Worm (Caenorhabditis elegans) whole organism, young adult: ENCODE measurements around the gene nhr-283.
"Not testable (repeated sequence)": the region's sequence is repeated elsewhere in the genome, so short reads cannot be mapped to it uniquely, and the experiment has no call there.

Experiments
- ama-1 ChIP-seq, 3 experiments: fragments of 150-350 bp in 1 of 3; sonication (generic microtip) in 2 of 3; optimal IDR thresholded peaks; 2 replicates each; lab custom pipeline; 2014 to 2018; ENCODE audit warnings: missing biosample characterization in 2 of 3, missing genetic modification characterization in 2 of 3, missing genetic modification reagents in 2 of 3
- dpl-1 ChIP-seq: fragments of 150-350 bp; optimal IDR thresholded peaks from 2 replicates; lab custom pipeline; 2014; ENCODE audit warnings: missing biosample characterization, missing genetic modification reagents, missing genetic modification characterization
- nfya-1 ChIP-seq: sonication (generic microtip); optimal IDR thresholded peaks from 2 replicates; lab custom pipeline; 2017; ENCODE audit warnings: antibody characterized with exemption, missing compliant biosample characterization, missing genetic modification characterization, borderline replicate concordance; ENCODE audit not compliant: insufficient read depth
- nhr-90 ChIP-seq: sonication (generic microtip); optimal IDR thresholded peaks from 2 replicates; lab custom pipeline; 2016; ENCODE audit warnings: missing genotype, mild to moderate bottlenecking, missing genetic modification characterization, missing compliant biosample characterization
- snpc-4 ChIP-seq, 5 experiments: fragments of 150-350 bp in 1 of 5; sonication (generic microtip) in 4 of 5; optimal IDR thresholded peaks; 2 replicates each; lab custom pipeline; 2014 to 2018; ENCODE audit warnings: missing genetic modification characterization in 5 of 5, missing biosample characterization in 3 of 5, antibody characterized with exemption in 2 of 5, mild to moderate bottlenecking in 2 of 5, missing compliant biosample characterization in 2 of 5, missing genotype in 2 of 5, moderate library complexity in 2 of 5, missing genetic modification reagents in 1 of 5

ce11 chrV:15803079-15803478, 26.5 kb upstream of the nhr-283 start, which contains the start of gene srd-27:
- TF ChIP-seq nfya-1 (tag; lab: Kevin White, UChicago); snpc-4 (GFP tag; optimal IDR thresholded peaks at IDR 0.05; lab: Kevin White, UChicago); snpc-4 (tag; optimal IDR thresholded peaks at IDR 0.05; lab: Kevin White, UChicago); nhr-90 (tag; lab: Kevin White, UChicago); ama-1 (optimal IDR thresholded peaks at IDR 0.05; lab: Kevin White, UChicago); ama-1 (GFP tag; optimal IDR thresholded peaks at IDR 0.05; lab: Kevin White, UChicago); dpl-1: not testable (repeated sequence)
